Worm (Caenorhabditis elegans) whole organism, late embryonic: ENCODE measurements around the gene Y26G10.5.

Experiments used
- C08G9.2 ChIP-seq: sonication (generic microtip); optimal IDR thresholded peaks from 2 replicates; lab custom pipeline; 2016; ENCODE audit warnings: mild to moderate bottlenecking, missing genetic modification characterization, moderate library complexity, missing compliant biosample characterization
- K09A11.1 ChIP-seq: sonication (generic microtip); optimal IDR thresholded peaks from 2 replicates; lab custom pipeline; 2017; ENCODE audit warnings: antibody characterized with exemption, mild to moderate bottlenecking, missing genetic modification characterization, missing compliant biosample characterization; ENCODE audit not compliant: insufficient read depth
- T23F11.4 ChIP-seq: fragments of 200-800 bp; sonication (Bioruptor generic); optimal IDR thresholded peaks from 2 replicates; lab custom pipeline; 2018; ENCODE audit warnings: mild to moderate bottlenecking, missing genetic modification characterization, missing compliant biosample characterization
- ahr-1 ChIP-seq: sonication (generic microtip); optimal IDR thresholded peaks from 2 replicates; lab custom pipeline; 2016; ENCODE audit warnings: missing genetic modification characterization, missing compliant biosample characterization
- ceh-18 ChIP-seq: sonication (generic microtip); optimal IDR thresholded peaks from 2 replicates; lab custom pipeline; 2016; ENCODE audit warnings: missing genetic modification characterization, missing compliant biosample characterization
- ceh-19 ChIP-seq: fragments of 200-800 bp; sonication (Bioruptor generic); optimal IDR thresholded peaks from 2 replicates; lab custom pipeline; 2018; ENCODE audit warnings: mild to moderate bottlenecking, missing genetic modification characterization, missing compliant biosample characterization
- ceh-2 ChIP-seq: sonication (generic microtip); optimal IDR thresholded peaks from 2 replicates; lab custom pipeline; 2016; ENCODE audit warnings: missing genotype, missing genetic modification characterization, missing compliant biosample characterization
- ceh-30 ChIP-seq: fragments of 150-350 bp; optimal IDR thresholded peaks from 2 replicates; lab custom pipeline; 2014; ENCODE audit warnings: missing biosample characterization, missing genetic modification characterization
- ceh-31 ChIP-seq: sonication (generic microtip); optimal IDR thresholded peaks from 2 replicates; lab custom pipeline; 2016; ENCODE audit warnings: missing genetic modification characterization, missing compliant biosample characterization
- ceh-45 ChIP-seq: fragments of 200-800 bp; sonication (Bioruptor generic); IDR thresholded peaks from 2 replicates; pipeline ENCODE4 v1.3.6; 2022; ENCODE audit warnings: missing genetic modification reagents, missing genetic modification characterization, missing compliant biosample characterization
- ceh-9 ChIP-seq: sonication (generic microtip); optimal IDR thresholded peaks from 2 replicates; lab custom pipeline; 2016; ENCODE audit warnings: mild to moderate bottlenecking, missing genetic modification characterization, inconsistent platforms, missing compliant biosample characterization
- eyg-1 ChIP-seq: sonication (generic microtip); optimal IDR thresholded peaks from 2 replicates; lab custom pipeline; 2016; ENCODE audit warnings: missing genotype, missing genetic modification characterization, missing compliant biosample characterization
- fax-1 ChIP-seq: sonication (generic microtip); optimal IDR thresholded peaks from 2 replicates; lab custom pipeline; 2016; ENCODE audit warnings: missing genotype, missing genetic modification characterization, missing compliant biosample characterization
- fkh-10 ChIP-seq: fragments of 150-350 bp; optimal IDR thresholded peaks from 2 replicates; lab custom pipeline; 2014; ENCODE audit warnings: missing biosample characterization, missing genetic modification reagents, missing genetic modification characterization
- fkh-6 ChIP-seq: sonication (generic microtip); optimal IDR thresholded peaks from 2 replicates; lab custom pipeline; 2016; ENCODE audit warnings: missing genetic modification characterization, missing compliant biosample characterization
- gmeb-2 ChIP-seq: sonication (generic microtip); optimal IDR thresholded peaks from 2 replicates; lab custom pipeline; 2016; ENCODE audit warnings: missing genetic modification characterization, inconsistent platforms, missing compliant biosample characterization
- hlh-30 ChIP-seq: sonication (generic microtip); optimal IDR thresholded peaks from 2 replicates; lab custom pipeline; 2017; ENCODE audit warnings: antibody characterized with exemption, missing genetic modification characterization, missing compliant biosample characterization; ENCODE audit not compliant: insufficient read depth
- lim-6 ChIP-seq: sonication (generic microtip); optimal IDR thresholded peaks from 2 replicates; lab custom pipeline; 2016; ENCODE audit warnings: missing genetic modification characterization, missing compliant biosample characterization
- lin-11 ChIP-seq: fragments of 200-800 bp; sonication (Bioruptor generic); optimal IDR thresholded peaks from 2 replicates; lab custom pipeline; 2018; ENCODE audit warnings: mild to moderate bottlenecking, missing genetic modification characterization, missing compliant biosample characterization
- madf-2 ChIP-seq: sonication (generic microtip); optimal IDR thresholded peaks from 2 replicates; lab custom pipeline; 2017; ENCODE audit warnings: missing genetic modification characterization, missing compliant biosample characterization
- mec-3 ChIP-seq: sonication (generic microtip); optimal IDR thresholded peaks from 2 replicates; lab custom pipeline; 2016; ENCODE audit warnings: borderline replicate concordance, missing genetic modification characterization, missing compliant biosample characterization
- nhr-232 ChIP-seq: sonication (generic microtip); optimal IDR thresholded peaks from 2 replicates; lab custom pipeline; 2016; ENCODE audit warnings: missing genetic modification characterization, missing compliant biosample characterization
- odd-2 ChIP-seq: sonication (generic microtip); optimal IDR thresholded peaks from 2 replicates; lab custom pipeline; 2017; ENCODE audit warnings: antibody characterized with exemption, mild to moderate bottlenecking, missing genetic modification characterization, missing compliant biosample characterization
- pag-3 ChIP-seq: sonication (generic microtip); optimal IDR thresholded peaks from 2 replicates; lab custom pipeline; 2016; ENCODE audit warnings: missing compliant biosample characterization, missing genetic modification characterization, borderline replicate concordance
- pqm-1 ChIP-seq: sonication (generic microtip); optimal IDR thresholded peaks from 2 replicates; lab custom pipeline; 2016; ENCODE audit warnings: missing genetic modification characterization, missing compliant biosample characterization
- rnt-1 ChIP-seq: sonication (generic microtip); optimal IDR thresholded peaks from 2 replicates; lab custom pipeline; 2016; ENCODE audit warnings: missing genetic modification characterization, missing compliant biosample characterization
- sox-2 ChIP-seq: fragments of 200-800 bp; sonication (Bioruptor generic); IDR thresholded peaks from 2 replicates; pipeline ENCODE4 v1.3.6; 2022; ENCODE audit warnings: missing genetic modification reagents, missing genetic modification characterization, missing compliant biosample characterization
- sox-4 ChIP-seq: sonication (generic microtip); optimal IDR thresholded peaks from 2 replicates; lab custom pipeline; 2017; ENCODE audit warnings: mild to moderate bottlenecking, missing genetic modification characterization, inconsistent platforms, missing compliant biosample characterization
- tbx-7 ChIP-seq: sonication (generic microtip); optimal IDR thresholded peaks from 2 replicates; lab custom pipeline; 2016; ENCODE audit warnings: missing genotype, missing genetic modification characterization, missing compliant biosample characterization
- ztf-16 ChIP-seq: sonication (generic microtip); optimal IDR thresholded peaks from 2 replicates; lab custom pipeline; 2017; ENCODE audit warnings: missing genetic modification characterization, missing compliant biosample characterization

Y26G10.5 gene

ce11 chrV:17683763-17684162, 16.9 kb downstream of the Y26G10.5 start, which contains the start of gene F59A1.15:
Gene F59A1.15, minus strand, starts transcription at chrV:17683863.
- TF ChIP-seq T23F11.4 (GFP tag; lab: Kevin White, UChicago): no peak
- TF ChIP-seq mec-3 (tag; lab: Kevin White, UChicago): no peak
- no peak for TF ChIP-seq lim-6

- TF ChIP-seq ceh-9 (tag; lab: Kevin White, UChicago): no peak
- no peak for TF ChIP-seq K09A11.1 (tag; lab: Kevin White, UChicago)
- no peak for TF ChIP-seq gmeb-2 (tag; lab: Kevin White, UChicago)
- no peak for TF ChIP-seq lin-11 (tag; lab: Kevin White, UChicago)
- no peak for TF ChIP-seq ceh-18 (tag; lab: Kevin White, UChicago)
- TF ChIP-seq T23F11.4 (GFP tag; lab: Kevin White, UChicago): no peak
- TF ChIP-seq lim-6: no peak
- no peak for TF ChIP-seq rnt-1 (tag; lab: Kevin White, UChicago)
These were observed 17.3 kb downstream of the Y26G10.5 start for ce11 chrV:17683290-17683689.

DNA sequence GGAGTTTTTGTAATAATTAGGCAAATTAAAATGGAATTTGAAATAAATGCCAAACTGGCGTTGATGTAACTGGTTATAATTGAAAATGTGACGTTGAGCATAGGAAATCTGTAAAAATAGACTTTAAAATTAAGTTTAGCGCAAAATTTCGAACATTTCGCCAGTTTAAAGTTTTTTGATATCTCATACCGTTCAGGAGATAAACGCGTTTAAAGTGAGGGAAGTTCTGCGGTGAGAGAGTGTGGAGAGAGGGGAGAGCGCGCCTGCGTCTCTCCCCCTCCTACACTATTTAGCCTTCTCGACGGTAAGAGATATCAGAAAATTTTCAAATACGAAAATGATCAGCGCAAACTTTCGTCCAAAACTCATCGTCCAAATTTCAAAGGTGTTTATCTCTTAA, 24.1 kb downstream of the Y26G10.5 start, which contains the start of gene str-92:
str-92 (minus strand) TSS at position 101 of the 400 bp plus-strand sequence.
- no peak for TF ChIP-seq ceh-45 (GFP tag; lab: Robert Waterston, UW)
- no peak for TF ChIP-seq tbx-7 (tag; lab: Kevin White, UChicago)
- TF ChIP-seq sox-2: no peak
- TF ChIP-seq ceh-9 (tag; lab: Kevin White, UChicago): no peak
- no peak for TF ChIP-seq ceh-30 (tag; lab: Kevin White, UChicago)
- TF ChIP-seq K09A11.1 (tag; lab: Kevin White, UChicago): no peak
- TF ChIP-seq ceh-2 (tag; lab: Kevin White, UChicago): no peak

ce11 chrV:17673343-17673742, 27.3 kb downstream of the Y26G10.5 start, which contains the start of gene str-93:
Gene str-93, minus strand, starts transcription at chrV:17673443.
- no peak for TF ChIP-seq C08G9.2 (tag; lab: Kevin White, UChicago)
- TF ChIP-seq fkh-6 (tag; lab: Kevin White, UChicago): no peak
- no peak for TF ChIP-seq ztf-16 (tag; lab: Kevin White, UChicago)
- no peak for TF ChIP-seq pqm-1 (tag; lab: Kevin White, UChicago)
- TF ChIP-seq fkh-10 (GFP tag; lab: Kevin White, UChicago): no peak
- TF ChIP-seq nhr-232 (tag; lab: Kevin White, UChicago): no peak
- TF ChIP-seq fax-1 (tag; lab: Kevin White, UChicago): no peak
- no peak for TF ChIP-seq odd-2 (tag; lab: Kevin White, UChicago)
- no peak for TF ChIP-seq K09A11.1 (tag; lab: Kevin White, UChicago)
- TF ChIP-seq sox-4: no peak
- no peak for TF ChIP-seq ceh-2 (tag; lab: Kevin White, UChicago)
- TF ChIP-seq, all 69 proteins: peak for 0

- TF ChIP-seq ceh-30 (tag; lab: Kevin White, UChicago) (no peak), eyg-1 (tag; lab: Kevin White, UChicago) (no peak), fkh-6 (tag; lab: Kevin White, UChicago) (no peak), pag-3 (tag; lab: Kevin White, UChicago) (no peak), ceh-2 (tag; lab: Kevin White, UChicago) (no peak), ceh-19 (GFP tag; lab: Kevin White, UChicago) (no peak), rnt-1 (tag; lab: Kevin White, UChicago) (no peak), madf-2 (tag; lab: Kevin White, UChicago) (no peak), ahr-1 (tag; lab: Kevin White, UChicago) (no peak), hlh-30 (tag; lab: Kevin White, UChicago) (no peak), T23F11.4 (GFP tag; lab: Kevin White, UChicago) (no peak), ceh-31 (tag; lab: Kevin White, UChicago) (no peak), ceh-45 (GFP tag; lab: Robert Waterston, UW) (no peak)
These were observed 32.1 kb downstream of the Y26G10.5 start, which contains the start of gene str-89 for ce11 chrV:17668531-17668930. Gene str-89, plus strand, starts transcription at chrV:17668831.
